Fruit fly (Drosophila melanogaster) whole organism, embryonic: ENCODE data around the gene pyd.

Source experiments
- Blimp-1 ChIP-seq: fragments of 200-800 bp; sonication (Bioruptor generic); optimal IDR thresholded peaks from 3 replicates; lab custom pipeline; 2018; ENCODE audit warnings: missing biosample characterization, missing genetic modification characterization, mild to moderate bottlenecking, moderate library complexity, missing genetic modification reagents
- Bteb2 ChIP-seq: fragments of 200-800 bp; sonication (Bioruptor generic); optimal IDR thresholded peaks from 2 replicates; lab custom pipeline; 2016; ENCODE audit warnings: missing biosample characterization, missing genetic modification characterization
- CG10147 ChIP-seq: fragments of 200-800 bp; sonication (Bioruptor generic); optimal IDR thresholded peaks from 2 replicates; lab custom pipeline; 2019; ENCODE audit warnings: missing biosample characterization, mild to moderate bottlenecking, missing genetic modification characterization, moderate library complexity
- CG10462 ChIP-seq: fragments of 200-800 bp; sonication (Bioruptor generic); optimal IDR thresholded peaks from 2 replicates; lab custom pipeline; 2016; ENCODE audit warnings: missing biosample characterization, missing genetic modification characterization
- CG12219 ChIP-seq: fragments of 200-800 bp; sonication (Bioruptor generic); optimal IDR thresholded peaks from 3 replicates; lab custom pipeline; 2018; ENCODE audit warnings: missing biosample characterization, mild to moderate bottlenecking, missing genetic modification characterization
- CG13424 ChIP-seq: fragments of 200-800 bp; sonication (Bioruptor generic); optimal IDR thresholded peaks from 2 replicates; lab custom pipeline; 2019; ENCODE audit warnings: missing biosample characterization, mild to moderate bottlenecking, missing genetic modification characterization, moderate library complexity
- CG13775 ChIP-seq: fragments of 200-800 bp; sonication (Bioruptor generic); optimal IDR thresholded peaks from 3 replicates; lab custom pipeline; 2017; ENCODE audit warnings: missing biosample characterization, mild to moderate bottlenecking, missing genetic modification characterization
- CG14441 ChIP-seq: fragments of 200-800 bp; sonication (Bioruptor generic); IDR thresholded peaks from 2 replicates; pipeline ENCODE4 v1.3.6; 2022; ENCODE audit warnings: missing biosample characterization, missing genetic modification characterization
- CG14710 ChIP-seq: fragments of 200-800 bp; sonication (Bioruptor generic); optimal IDR thresholded peaks from 3 replicates; lab custom pipeline; 2019; ENCODE audit warnings: missing biosample characterization, mild to moderate bottlenecking, missing genetic modification characterization, moderate library complexity
- CG15269 ChIP-seq: fragments of 200-800 bp; sonication (Bioruptor generic); optimal IDR thresholded peaks from 2 replicates; lab custom pipeline; 2018; ENCODE audit warnings: missing biosample characterization, mild to moderate bottlenecking, missing genetic modification characterization, moderate library complexity
- CG17612 ChIP-seq: fragments of 200-800 bp; sonication (Bioruptor generic); IDR thresholded peaks from 2 replicates; pipeline ENCODE4 v1.3.6; 2022; ENCODE audit warnings: missing biosample characterization, missing genetic modification characterization
- CG17829 ChIP-seq: fragments of 200-800 bp; optimal IDR thresholded peaks from 2 replicates; lab custom pipeline; 2019; ENCODE audit warnings: missing biosample characterization, mild to moderate bottlenecking, missing genetic modification characterization, moderate library complexity
- CG18619 ChIP-seq: fragments of 200-800 bp; sonication (Bioruptor generic); optimal IDR thresholded peaks from 3 replicates; lab custom pipeline; 2017; ENCODE audit warnings: missing biosample characterization, mild to moderate bottlenecking, missing genetic modification characterization
- CG2199 ChIP-seq: fragments of 200-800 bp; sonication (Bioruptor generic); IDR thresholded peaks from 3 replicates; pipeline ENCODE4 v1.3.6; 2022; ENCODE audit warnings: missing biosample characterization, missing genetic modification characterization
- CG31365 ChIP-seq: fragments of 200-800 bp; sonication (Bioruptor generic); optimal IDR thresholded peaks from 2 replicates; lab custom pipeline; 2018; ENCODE audit warnings: missing biosample characterization, mild to moderate bottlenecking, missing genetic modification characterization
- CG32772 ChIP-seq: fragments of 200-800 bp; sonication (Bioruptor generic); IDR thresholded peaks from 2 replicates; pipeline ENCODE4 v1.3.6; 2022; ENCODE audit warnings: missing biosample characterization, missing genetic modification characterization
- CG34422 ChIP-seq: fragments of 200-800 bp; sonication (Bioruptor generic); IDR thresholded peaks from 3 replicates; pipeline ENCODE4 v1.3.6; 2022; ENCODE audit warnings: missing biosample characterization, missing genetic modification characterization
- CG5245 ChIP-seq: fragments of 200-800 bp; sonication (Bioruptor generic); optimal IDR thresholded peaks from 3 replicates; lab custom pipeline; 2016; ENCODE audit warnings: missing biosample characterization, missing genetic modification characterization
- CG6765 ChIP-seq: fragments of 200-800 bp; sonication (Bioruptor generic); optimal IDR thresholded peaks from 3 replicates; lab custom pipeline; 2017; ENCODE audit warnings: missing biosample characterization, mild to moderate bottlenecking, missing genetic modification characterization
- CG8089 ChIP-seq: fragments of 200-800 bp; sonication (Bioruptor generic); optimal IDR thresholded peaks from 3 replicates; lab custom pipeline; 2016; ENCODE audit warnings: missing biosample characterization, missing genetic modification characterization
- CG8281 ChIP-seq: fragments of 200-800 bp; sonication (Bioruptor generic); optimal IDR thresholded peaks from 2 replicates; lab custom pipeline; 2018; ENCODE audit warnings: missing biosample characterization, mild to moderate bottlenecking, missing genetic modification characterization, moderate library complexity
- CG8290 ChIP-seq, 3 experiments: fragments of 200-800 bp; sonication (Bioruptor generic); optimal IDR thresholded peaks; 2 replicates each; lab custom pipeline; 2016 to 2019; ENCODE audit warnings: missing biosample characterization in 3 of 3, missing genetic modification characterization in 3 of 3, mild to moderate bottlenecking in 2 of 3, moderate library complexity in 1 of 3
- CG8359 ChIP-seq: fragments of 200-800 bp; sonication (Bioruptor generic); optimal IDR thresholded peaks from 2 replicates; lab custom pipeline; 2017; ENCODE audit warnings: missing biosample characterization, mild to moderate bottlenecking, missing genetic modification characterization, borderline replicate concordance
- Dek ChIP-seq: fragments of 200-800 bp; sonication (Bioruptor generic); optimal IDR thresholded peaks from 3 replicates; lab custom pipeline; 2019; ENCODE audit warnings: missing biosample characterization, mild to moderate bottlenecking, missing genetic modification characterization, moderate library complexity
- GATAe ChIP-seq: fragments of 200-800 bp; sonication (Bioruptor generic); conservative IDR thresholded peaks from 2 replicates; pipeline ENCODE4 v1.3.6; 2022; ENCODE audit warnings: missing biosample characterization, missing genetic modification characterization
- HmgZ ChIP-seq: fragments of 200-800 bp; sonication (Bioruptor generic); optimal IDR thresholded peaks from 2 replicates; lab custom pipeline; 2018; ENCODE audit warnings: missing biosample characterization, mild to moderate bottlenecking, missing genetic modification characterization
- Med ChIP-seq: fragments of 200-800 bp; sonication (Bioruptor generic); peaks from one replicate; lab custom pipeline; 2016; ENCODE audit warnings: missing biosample characterization, missing genetic modification characterization, mild to moderate bottlenecking, inconsistent platforms, moderate library complexity
- Oaz ChIP-seq: fragments of 200-800 bp; sonication (Bioruptor generic); IDR thresholded peaks from 2 replicates; pipeline ENCODE4 v1.3.6; 2022; ENCODE audit warnings: missing biosample characterization, missing genetic modification characterization
- ash1 ChIP-seq: fragments of 200-800 bp; sonication (Bioruptor generic); optimal IDR thresholded peaks from 2 replicates; lab custom pipeline; 2018; ENCODE audit warnings: missing biosample characterization, mild to moderate bottlenecking, missing genetic modification characterization
- cas ChIP-seq: fragments of 200-800 bp; sonication (Bioruptor generic); IDR thresholded peaks from 2 replicates; pipeline ENCODE4 v1.3.6; 2022; ENCODE audit warnings: missing biosample characterization, missing genetic modification characterization
- chinmo ChIP-seq: fragments of 200-800 bp; sonication (Bioruptor generic); IDR thresholded peaks from 4 replicates; pipeline ENCODE4 v1.3.6; 2022; ENCODE audit warnings: missing biosample characterization, missing genetic modification characterization; ENCODE audit not compliant: partially characterized antibody
- ci ChIP-seq: fragments of 200-800 bp; sonication (Bioruptor generic); IDR thresholded peaks from 3 replicates; pipeline ENCODE4 v1.3.6; 2022; ENCODE audit warnings: missing biosample characterization, missing genetic modification characterization
- ems ChIP-seq: fragments of 200-800 bp; sonication (Bioruptor generic); optimal IDR thresholded peaks from 3 replicates; lab custom pipeline; 2016; ENCODE audit warnings: missing biosample characterization, missing genetic modification characterization
- ham ChIP-seq: fragments of 200-800 bp; sonication (Bioruptor generic); IDR thresholded peaks from 2 replicates; pipeline ENCODE4 v1.3.6; 2022; ENCODE audit warnings: missing biosample characterization, missing genetic modification characterization
- hbn ChIP-seq: fragments of 200-800 bp; sonication (Bioruptor generic); IDR thresholded peaks from 2 replicates; pipeline ENCODE4 v1.3.6; 2022; ENCODE audit warnings: missing biosample characterization, missing genetic modification characterization; ENCODE audit not compliant: partially characterized antibody
- inv ChIP-seq: fragments of 200-800 bp; sonication (Bioruptor generic); IDR thresholded peaks from 2 replicates; pipeline ENCODE4 v1.3.6; 2022; ENCODE audit warnings: missing biosample characterization, missing genetic modification characterization; ENCODE audit not compliant: partially characterized antibody
- mld ChIP-seq: fragments of 200-800 bp; sonication (Bioruptor generic); IDR thresholded peaks from 3 replicates; pipeline ENCODE4 v1.3.6; 2022; ENCODE audit warnings: missing biosample characterization, missing genetic modification characterization; ENCODE audit not compliant: partially characterized antibody
- nau ChIP-seq: fragments of 200-800 bp; sonication (Bioruptor generic); optimal IDR thresholded peaks from 3 replicates; lab custom pipeline; 2017; ENCODE audit warnings: missing biosample characterization, mild to moderate bottlenecking, missing genetic modification characterization, missing genetic modification reagents
- oc ChIP-seq: fragments of 200-800 bp; sonication (Bioruptor generic); optimal IDR thresholded peaks from 2 replicates; lab custom pipeline; 2018; ENCODE audit warnings: missing biosample characterization, mild to moderate bottlenecking, missing genetic modification characterization, moderate library complexity
- org-1 ChIP-seq: fragments of 200-800 bp; sonication (Bioruptor generic); optimal IDR thresholded peaks from 2 replicates; lab custom pipeline; 2017; ENCODE audit warnings: missing biosample characterization, missing genetic modification characterization
- row ChIP-seq: fragments of 200-800 bp; sonication (Bioruptor generic); IDR thresholded peaks from 3 replicates; pipeline ENCODE4 v1.3.6; 2022; ENCODE audit warnings: missing biosample characterization, missing genetic modification characterization
- schlank ChIP-seq: fragments of 200-800 bp; sonication (Bioruptor generic); optimal IDR thresholded peaks from 2 replicates; lab custom pipeline; 2018; ENCODE audit warnings: missing biosample characterization, mild to moderate bottlenecking, missing genetic modification characterization
- sima ChIP-seq: fragments of 200-800 bp; sonication (Bioruptor generic); optimal IDR thresholded peaks from 2 replicates; lab custom pipeline; 2016; ENCODE audit warnings: missing biosample characterization, missing genetic modification characterization
- so ChIP-seq: fragments of 200-800 bp; sonication (Bioruptor generic); IDR thresholded peaks from 3 replicates; pipeline ENCODE4 v1.3.6; 2022; ENCODE audit warnings: missing biosample characterization, missing genetic modification characterization
- tna ChIP-seq: fragments of 200-800 bp; sonication (Bioruptor generic); IDR thresholded peaks from 2 replicates; pipeline ENCODE4 v1.3.6; 2022; ENCODE audit warnings: missing biosample characterization, missing genetic modification characterization; ENCODE audit not compliant: partially characterized antibody
- toy ChIP-seq: fragments of 200-800 bp; sonication (Bioruptor generic); IDR thresholded peaks from 2 replicates; pipeline ENCODE4 v1.3.6; 2022; ENCODE audit warnings: missing biosample characterization, missing genetic modification characterization
- tx ChIP-seq: fragments of 200-800 bp; sonication (Bioruptor generic); optimal IDR thresholded peaks from 2 replicates; lab custom pipeline; 2016; ENCODE audit warnings: missing biosample characterization, missing genetic modification characterization
- vfl ChIP-seq: fragments of 200-800 bp; sonication (Bioruptor generic); optimal IDR thresholded peaks from 2 replicates; lab custom pipeline; 2016; ENCODE audit warnings: missing biosample characterization, missing genetic modification characterization
- yki ChIP-seq: fragments of >200 bp; optimal IDR thresholded peaks from 3 replicates; lab custom pipeline; 2018

The pyd gene

DNA sequence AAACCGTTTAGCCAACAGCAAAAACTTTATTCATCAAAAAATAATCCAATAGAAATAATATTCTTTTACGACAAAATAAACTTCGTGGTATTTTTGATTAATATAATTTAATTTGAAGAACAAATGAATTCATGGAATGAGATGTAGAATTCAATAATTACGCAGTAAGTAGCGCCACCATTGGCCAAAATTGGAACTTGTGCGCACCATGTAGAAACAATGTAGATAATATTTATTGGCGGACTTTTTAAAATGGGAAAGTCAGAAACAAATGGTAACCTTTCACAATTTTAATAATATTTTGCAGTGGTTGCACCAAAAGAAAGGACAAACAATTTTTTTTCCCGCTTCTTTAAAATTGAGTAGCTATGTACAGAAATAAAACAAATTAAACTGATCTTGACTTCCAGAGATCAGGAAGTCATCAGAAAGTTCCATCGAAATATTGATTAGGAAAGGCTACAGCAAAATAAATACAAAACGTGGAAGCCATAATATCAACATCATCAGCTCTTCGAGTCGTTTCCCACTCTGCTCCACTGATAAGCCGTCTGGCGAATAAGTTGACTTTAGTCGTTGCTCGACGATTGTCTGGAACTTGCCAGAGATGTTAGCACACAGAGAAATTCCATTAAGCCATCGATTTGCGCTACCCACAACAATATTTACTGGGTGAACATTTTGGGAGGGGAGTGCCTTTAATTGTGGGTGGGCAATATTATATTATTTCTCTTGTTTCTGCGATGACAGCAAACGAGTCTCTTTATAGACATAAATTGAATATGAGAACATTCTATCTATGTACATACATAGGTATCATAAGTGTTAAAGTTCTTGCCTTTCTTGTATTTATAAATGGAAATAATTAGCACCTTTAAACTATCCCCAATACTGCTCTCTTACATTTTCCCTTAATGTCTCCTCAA is 48.4 kb upstream of the pyd start (continued):
- no peak for TF ChIP-seq vfl (GFP tag; lab: Kevin White, UChicago)
- TF ChIP-seq ci (GFP tag; lab: Robert Waterston, UW) = no peak
- TF ChIP-seq CG8290 (GFP tag; optimal IDR thresholded peaks at IDR 0.05; lab: Kevin White, UChicago) = no peak
- peak in 1 of 2 experiments; percentile 34 for TF ChIP-seq CG8290 (tag; optimal IDR thresholded peaks at IDR 0.05; lab: Kevin White, UChicago)
- peak; percentile 2 for TF ChIP-seq ems (GFP tag; lab: Kevin White, UChicago)
- TF ChIP-seq HmgZ (tag; lab: Kevin White, UChicago) = peak; percentile 20
- no peak for TF ChIP-seq ham (GFP tag; lab: Robert Waterston, UW)
- TF ChIP-seq Med (GFP tag; lab: Kevin White, UChicago) = peak; percentile 57
- TF ChIP-seq CG8281 = no peak
- TF ChIP-seq CG17612 (GFP tag; lab: Robert Waterston, UW) = no peak
- TF ChIP-seq CG12219 (GFP tag; lab: Kevin White, UChicago) = no peak
- no peak for TF ChIP-seq ash1 (GFP tag; lab: Kevin White, UChicago)
- no peak for TF ChIP-seq CG8359
- TF ChIP-seq CG2199 (GFP tag; lab: Robert Waterston, UW) = peak; percentile 82; the same call in 2 of the 3 replicates
- TF ChIP-seq CG31365 (tag; lab: Kevin White, UChicago) = no peak
- no peak for TF ChIP-seq CG10462 (GFP tag; lab: Kevin White, UChicago)
- 0 out of 3 replicates have a peak, but pooled peaks have one; percentile 27 for TF ChIP-seq so (GFP tag; lab: Robert Waterston, UW)
- no peak for TF ChIP-seq cas (GFP tag; lab: Robert Waterston, UW)
- TF ChIP-seq Oaz = no peak
- TF ChIP-seq row (GFP tag; lab: Robert Waterston, UW) = peak; percentile 44; the same call in 1 of the 3 replicates
- no peak for TF ChIP-seq CG10147 (GFP tag; lab: Kevin White, UChicago)
- TF ChIP-seq CG13424 (tag; lab: Kevin White, UChicago) = no peak
- TF ChIP-seq CG17829 (tag; lab: Kevin White, UChicago) = peak; percentile 16
- TF ChIP-seq CG6765 (GFP tag; lab: Kevin White, UChicago) = peak; percentile 2
- TF ChIP-seq Dek = peak; percentile 69
- no peak for TF ChIP-seq mld (GFP tag; lab: Robert Waterston, UW)
- TF ChIP-seq org-1 = no peak
- TF ChIP-seq CG18619 (GFP tag; lab: Kevin White, UChicago) = no peak
- no peak for TF ChIP-seq yki (lab: Kevin White, UChicago)
- peak; percentile 31; the same call in 1 of the 4 replicates for TF ChIP-seq chinmo (GFP tag; lab: Robert Waterston, UW)
- TF ChIP-seq CG13775 (GFP tag; lab: Kevin White, UChicago) = no peak
- TF ChIP-seq CG32772 = no peak
- peak; percentile 7 for TF ChIP-seq CG14710 (tag; lab: Kevin White, UChicago)
- TF ChIP-seq tna = peak; percentile 18; the same call in 1 of the 2 replicates
- TF ChIP-seq hbn (GFP tag; lab: Robert Waterston, UW) = peak; percentile 24; the same call in 1 of the 2 replicates
- no peak for TF ChIP-seq tx
- TF ChIP-seq toy (GFP tag; lab: Robert Waterston, UW) = no peak
- no peak for TF ChIP-seq schlank (tag; lab: Kevin White, UChicago)

DNA sequence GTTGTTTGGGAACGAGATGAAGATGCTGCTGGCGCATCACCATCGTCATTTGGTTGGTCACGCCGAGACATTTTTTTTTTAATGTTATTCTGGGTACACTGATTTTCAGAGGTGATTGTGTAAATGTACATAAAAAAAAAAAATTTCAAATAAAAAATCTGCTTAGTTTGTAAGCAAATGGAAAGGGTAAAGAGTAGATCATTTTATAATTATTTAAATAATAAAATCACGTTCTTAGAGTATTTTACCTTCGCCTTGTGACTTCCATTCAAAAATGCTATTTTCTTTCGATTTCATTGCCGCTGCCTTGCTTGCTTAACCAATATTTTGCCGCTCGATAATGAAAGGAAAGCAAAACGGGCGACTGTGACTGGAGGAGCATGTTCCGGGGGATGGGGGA is 47.1 kb upstream of the pyd start:
- TF ChIP-seq Blimp-1 (GFP tag; lab: Kevin White, UChicago) = peak; percentile 79
- no peak for TF ChIP-seq Bteb2
- TF ChIP-seq GATAe = no peak
- TF ChIP-seq CG34422 = peak; percentile 30; the same call in 1 of the 3 replicates
- TF ChIP-seq oc = peak; percentile 55
- TF ChIP-seq Med (GFP tag; lab: Kevin White, UChicago) = peak; percentile 15
- no peak for TF ChIP-seq nau
- 0 out of 2 replicates have a peak, but pooled peaks have one; percentile 40 for TF ChIP-seq CG14441 (GFP tag; lab: Robert Waterston, UW)
- TF ChIP-seq CG5245 (GFP tag; lab: Kevin White, UChicago) = peak; percentile 11
- TF ChIP-seq sima (GFP tag; lab: Kevin White, UChicago) = no peak
- peak; percentile 34 for TF ChIP-seq CG15269 (tag; lab: Kevin White, UChicago)
- no peak for TF ChIP-seq CG8089 (GFP tag; lab: Kevin White, UChicago)
- no peak for TF ChIP-seq inv
